Worm (Caenorhabditis elegans): ENCODE results near the gene srg-8.

ce11 chrIII:6240528-6240927 is 14.1 kb downstream of the srg-8 start, which contains the start of gene T12A2.3:
- TF ChIP-seq zfh-2 (GFP tag; conservative IDR thresholded peaks at IDR 0.05): no peak
- no peak for TF ChIP-seq ceh-40 (GFP tag; IDR thresholded peaks at IDR 0.05)
- no peak for TF ChIP-seq dpl-1 (GFP tag; optimal IDR thresholded peaks at IDR 0.05)
- no peak for TF ChIP-seq snpc-3.4 (tag; optimal IDR thresholded peaks at IDR 0.05)
- TF ChIP-seq madf-6 (GFP tag; IDR thresholded peaks at IDR 0.05): no peak
- TF ChIP-seq F39B2.1 (GFP tag; IDR thresholded peaks at IDR 0.05): no peak
